Worm (Caenorhabditis elegans): Measurements from ENCODE around the gene M151.1.

Gene M151.1

ce11 chrII:3664470-3664869, 23.2 kb downstream of the M151.1 start, which contains the start of gene F19B10.3:
TSS of gene F19B10.3 (plus strand) at chrII:3664770.
- no peak for TF ChIP-seq T22C8.4 (GFP tag; IDR thresholded peaks at IDR 0.05)
- TF ChIP-seq klf-2 (GFP tag; conservative IDR thresholded peaks at IDR 0.05) = no peak
- TF ChIP-seq ztf-29 (GFP tag; IDR thresholded peaks at IDR 0.05) = no peak
- TF ChIP-seq ref-1 (GFP tag; conservative IDR thresholded peaks at IDR 0.05) = no peak
- TF ChIP-seq tab-1 (GFP tag; IDR thresholded peaks at IDR 0.05) = no peak
- TF ChIP-seq ztf-23 (GFP tag; IDR thresholded peaks at IDR 0.05) = no peak
- no peak for TF ChIP-seq cog-1 (tag; optimal IDR thresholded peaks at IDR 0.05)
- TF ChIP-seq med-1 (GFP tag; optimal IDR thresholded peaks at IDR 0.05; ENCODE audit: insufficient read depth) = no peak
- TF ChIP-seq flt-1 (GFP tag; IDR thresholded peaks at IDR 0.05) = no peak

- no peak for TF ChIP-seq tab-1 (GFP tag; IDR thresholded peaks at IDR 0.05)
- no peak for TF ChIP-seq med-1 (GFP tag; optimal IDR thresholded peaks at IDR 0.05; ENCODE audit: insufficient read depth)
- TF ChIP-seq ztf-29 (GFP tag; IDR thresholded peaks at IDR 0.05) = no peak
- TF ChIP-seq cog-1 (tag; optimal IDR thresholded peaks at IDR 0.05) = no peak
- no peak for TF ChIP-seq ref-1 (GFP tag; conservative IDR thresholded peaks at IDR 0.05)
- TF ChIP-seq klf-2 (GFP tag; conservative IDR thresholded peaks at IDR 0.05) = no peak
Measured at ce11 chrII:3665181-3665580, 23.9 kb downstream of the M151.1 start.

ce11 chrII:3669315-3669714, 28.0 kb downstream of the M151.1 start, which contains the start of gene srx-97:
TSS of gene srx-97 (minus strand) at chrII:3669415.
- TF ChIP-seq flt-1 (GFP tag; IDR thresholded peaks at IDR 0.05) = no peak
- TF ChIP-seq ztf-23 (GFP tag; IDR thresholded peaks at IDR 0.05) = no peak
- TF ChIP-seq T22C8.4 (GFP tag; IDR thresholded peaks at IDR 0.05) = no peak
- TF ChIP-seq tab-1 (GFP tag; IDR thresholded peaks at IDR 0.05) = no peak
- TF ChIP-seq ref-1 (GFP tag; conservative IDR thresholded peaks at IDR 0.05) = no peak
- no peak for TF ChIP-seq ztf-29 (GFP tag; IDR thresholded peaks at IDR 0.05)
- no peak for TF ChIP-seq med-1 (GFP tag; optimal IDR thresholded peaks at IDR 0.05; ENCODE audit: insufficient read depth)
- TF ChIP-seq klf-2 (GFP tag; conservative IDR thresholded peaks at IDR 0.05) = no peak

ce11 chrII:3670956-3671355, 29.7 kb downstream of the M151.1 start, which contains the start of gene srx-98:
TSS of gene srx-98 (minus strand) at chrII:3671056.
- TF ChIP-seq med-1 (GFP tag; optimal IDR thresholded peaks at IDR 0.05; ENCODE audit: insufficient read depth) = no peak
- no peak for TF ChIP-seq ref-1 (GFP tag; conservative IDR thresholded peaks at IDR 0.05)
- no peak for TF ChIP-seq T22C8.4 (GFP tag; IDR thresholded peaks at IDR 0.05)
- no peak for TF ChIP-seq ztf-23 (GFP tag; IDR thresholded peaks at IDR 0.05)
- no peak for TF ChIP-seq tab-1 (GFP tag; IDR thresholded peaks at IDR 0.05)
- no peak for TF ChIP-seq ztf-29 (GFP tag; IDR thresholded peaks at IDR 0.05)
- no peak for TF ChIP-seq klf-2 (GFP tag; conservative IDR thresholded peaks at IDR 0.05)
- TF ChIP-seq cog-1 (tag; optimal IDR thresholded peaks at IDR 0.05) = no peak
- no peak for TF ChIP-seq flt-1 (GFP tag; IDR thresholded peaks at IDR 0.05)

ce11 chrII:3673493-3673892, 32.2 kb downstream of the M151.1 start, which contains the start of gene sea-1:
TSS of gene sea-1 (minus strand) at chrII:3673593.
- TF ChIP-seq cog-1 (tag; optimal IDR thresholded peaks at IDR 0.05) = no peak
- TF ChIP-seq ztf-23 (GFP tag; IDR thresholded peaks at IDR 0.05) = no peak
- no peak for TF ChIP-seq ztf-29 (GFP tag; IDR thresholded peaks at IDR 0.05)
- no peak for TF ChIP-seq ref-1 (GFP tag; conservative IDR thresholded peaks at IDR 0.05)

ce11 chrII:3675176-3675575, 33.9 kb downstream of the M151.1 start, which contains the start of gene F19B10.2:
TSS of gene F19B10.2 (plus strand) at chrII:3675476.
- TF ChIP-seq ztf-23 (GFP tag; IDR thresholded peaks at IDR 0.05) (no peak), klf-2 (GFP tag; conservative IDR thresholded peaks at IDR 0.05) (no peak), flt-1 (GFP tag; IDR thresholded peaks at IDR 0.05) (no peak), T22C8.4 (GFP tag; IDR thresholded peaks at IDR 0.05) (no peak), ztf-29 (GFP tag; IDR thresholded peaks at IDR 0.05) (no peak), tab-1 (GFP tag; IDR thresholded peaks at IDR 0.05) (no peak), med-1 (GFP tag; optimal IDR thresholded peaks at IDR 0.05; ENCODE audit: insufficient read depth) (no peak), ref-1 (GFP tag; conservative IDR thresholded peaks at IDR 0.05) (no peak), cog-1 (tag; optimal IDR thresholded peaks at IDR 0.05) (no peak)

- TF ChIP-seq klf-2 (GFP tag; conservative IDR thresholded peaks at IDR 0.05) (no peak), flt-1 (GFP tag; IDR thresholded peaks at IDR 0.05) (no peak)
Measured at ce11 chrII:3678978-3679377, 37.7 kb downstream of the M151.1 start.

- TF ChIP-seq tab-1 (GFP tag; IDR thresholded peaks at IDR 0.05) (no peak), T22C8.4 (GFP tag; IDR thresholded peaks at IDR 0.05) (no peak), cog-1 (tag; optimal IDR thresholded peaks at IDR 0.05) (no peak), ztf-23 (GFP tag; IDR thresholded peaks at IDR 0.05) (no peak), ztf-29 (GFP tag; IDR thresholded peaks at IDR 0.05) (no peak), med-1 (GFP tag; optimal IDR thresholded peaks at IDR 0.05; ENCODE audit: insufficient read depth) (no peak), flt-1 (GFP tag; IDR thresholded peaks at IDR 0.05) (no peak), klf-2 (GFP tag; conservative IDR thresholded peaks at IDR 0.05) (no peak)
Measured at ce11 chrII:3680366-3680765, 39.1 kb downstream of the M151.1 start.

- TF ChIP-seq T22C8.4 (GFP tag; IDR thresholded peaks at IDR 0.05) = no peak
- TF ChIP-seq ztf-29 (GFP tag; IDR thresholded peaks at IDR 0.05) = no peak
- TF ChIP-seq tab-1 (GFP tag; IDR thresholded peaks at IDR 0.05) = no peak
- no peak for TF ChIP-seq ref-1 (GFP tag; conservative IDR thresholded peaks at IDR 0.05)
- no peak for TF ChIP-seq med-1 (GFP tag; optimal IDR thresholded peaks at IDR 0.05; ENCODE audit: insufficient read depth)
Measured at ce11 chrII:3681365-3682083, 40.2 kb downstream of the M151.1 start, which contains the start of gene F19B10.10. TSS of gene F19B10.10 (minus strand) at chrII:3681415.

ce11 chrII:3682770-3683234, 41.5 kb downstream of the M151.1 start, which contains the start of gene F19B10.1:
TSS of gene F19B10.1 (plus strand) at chrII:3683184.
- no peak for TF ChIP-seq cog-1 (tag; optimal IDR thresholded peaks at IDR 0.05)
- TF ChIP-seq ref-1 (GFP tag; conservative IDR thresholded peaks at IDR 0.05) = no peak
- TF ChIP-seq ztf-23 (GFP tag; IDR thresholded peaks at IDR 0.05) = no peak
- TF ChIP-seq tab-1 (GFP tag; IDR thresholded peaks at IDR 0.05) = no peak
- no peak for TF ChIP-seq flt-1 (GFP tag; IDR thresholded peaks at IDR 0.05)
- TF ChIP-seq med-1 (GFP tag; optimal IDR thresholded peaks at IDR 0.05; ENCODE audit: insufficient read depth) = no peak
